Fruit fly (Drosophila melanogaster) whole organism, embryonic: ENCODE data around the gene eloF.

Experiments used
- CG12659 ChIP-seq: fragments of 200-800 bp; sonication (Bioruptor generic); optimal IDR thresholded peaks from 3 replicates; lab custom pipeline; 2017; ENCODE audit warnings: mild to moderate bottlenecking, missing biosample characterization, missing genetic modification reagents, missing genetic modification characterization
- CG14441 ChIP-seq: fragments of 200-800 bp; sonication (Bioruptor generic); IDR thresholded peaks from 2 replicates; pipeline ENCODE4 v1.3.6; 2022; ENCODE audit warnings: missing biosample characterization, missing genetic modification characterization
- CG2712 ChIP-seq: fragments of 200-800 bp; optimal IDR thresholded peaks from 3 replicates; lab custom pipeline; 2019; ENCODE audit warnings: missing biosample characterization, mild to moderate bottlenecking, missing genetic modification characterization, moderate library complexity
- CG2875 ChIP-seq: fragments of 200-800 bp; sonication (Bioruptor generic); optimal IDR thresholded peaks from 2 replicates; lab custom pipeline; 2017; ENCODE audit warnings: missing biosample characterization, mild to moderate bottlenecking, missing genetic modification characterization, missing genetic modification reagents
- CG8359 ChIP-seq: fragments of 200-800 bp; sonication (Bioruptor generic); optimal IDR thresholded peaks from 2 replicates; lab custom pipeline; 2017; ENCODE audit warnings: missing biosample characterization, mild to moderate bottlenecking, missing genetic modification characterization, borderline replicate concordance
- CTCF ChIP-seq: fragments of 200-800 bp; sonication (Bioruptor generic); optimal IDR thresholded peaks from 2 replicates; lab custom pipeline; 2017; ENCODE audit warnings: missing biosample characterization, mild to moderate bottlenecking, missing genetic modification characterization, moderate library complexity
- HHEX ChIP-seq: fragments of 200-800 bp; sonication (Bioruptor generic); optimal IDR thresholded peaks from 3 replicates; lab custom pipeline; 2017; ENCODE audit warnings: missing biosample characterization, mild to moderate bottlenecking, missing genetic modification characterization, missing genetic modification reagents
- Hmx ChIP-seq: fragments of 200-800 bp; sonication (Bioruptor generic); optimal IDR thresholded peaks from 2 replicates; lab custom pipeline; 2016; ENCODE audit warnings: missing biosample characterization, missing genetic modification characterization
- Sin3A ChIP-seq: fragments of >200 bp; optimal IDR thresholded peaks from 2 replicates; lab custom pipeline; 2018
- crp ChIP-seq, 2 experiments: fragments of 200-800 bp; sonication (Bioruptor generic); optimal IDR thresholded peaks; 2 replicates in 1 of 2; 3 replicates in 1 of 2; lab custom pipeline; 2017; ENCODE audit warnings: missing biosample characterization in 2 of 2, missing genetic modification characterization in 2 of 2, mild to moderate bottlenecking in 1 of 2, moderate library complexity in 1 of 2
- nerfin-2 ChIP-seq: fragments of 200-800 bp; sonication (Bioruptor generic); IDR thresholded peaks from 2 replicates; pipeline ENCODE4 v1.3.6; 2022; ENCODE audit warnings: missing biosample characterization, missing genetic modification characterization; ENCODE audit not compliant: partially characterized antibody
- pan ChIP-seq, 4 experiments: fragments of >200 bp in 3 of 4; fragments of 200-800 bp in 1 of 4; sonication (Bioruptor generic) in 1 of 4; optimal IDR thresholded peaks in 3 of 4; IDR thresholded peaks in 1 of 4; 2 replicates each; pipeline versions ENCODE4 v1.3.6 to Lab custom; 2017 to 2022; ENCODE audit warnings: missing biosample characterization in 2 of 4, missing genetic modification characterization in 2 of 4, mixed read lengths in 1 of 4
- prd ChIP-seq, 3 experiments: fragments of >200 bp in 2 of 3; fragments of 200-800 bp in 1 of 3; sonication (Bioruptor generic) in 1 of 3; optimal IDR thresholded peaks in 2 of 3; IDR thresholded peaks in 1 of 3; 2 replicates in 2 of 3; 3 replicates in 1 of 3; pipeline versions ENCODE4 v1.3.6 to Lab custom; 2017 to 2022; ENCODE audit warnings: missing biosample characterization in 1 of 3, missing genetic modification characterization in 1 of 3
- wor ChIP-seq: fragments of 200-800 bp; sonication (Bioruptor generic); IDR thresholded peaks from 2 replicates; pipeline ENCODE4 v1.3.6; 2022; ENCODE audit warnings: missing biosample characterization, missing genetic modification characterization

dm6 chr3R:9777941-9778360 lies 36.0 kb upstream of the eloF start, which contains the start of gene RpS29:
- peak; percentile 87 for TF ChIP-seq Sin3A (lab: Kevin White, UChicago)
- peak; percentile 73 for TF ChIP-seq CG2712 (tag; lab: Kevin White, UChicago)
- TF ChIP-seq nerfin-2 (GFP tag; lab: Robert Waterston, UW): peak; percentile 70
- TF ChIP-seq CG8359: no peak
- no peak for TF ChIP-seq Hmx (GFP tag; lab: Kevin White, UChicago)
- TF ChIP-seq prd (optimal IDR thresholded peaks at IDR 0.05; lab: Kevin White, UChicago): no peak
- TF ChIP-seq prd (GFP tag; IDR thresholded peaks at IDR 0.05; lab: Robert Waterston, UW): peak; percentile 76
- TF ChIP-seq CG12659: peak; percentile 92
- TF ChIP-seq crp (GFP tag; optimal IDR thresholded peaks at IDR 0.05; lab: Kevin White, UChicago): peak in 1 of 2 experiments; percentile 50
- no peak for TF ChIP-seq pan (optimal IDR thresholded peaks at IDR 0.05; lab: Kevin White, UChicago)
- TF ChIP-seq pan (GFP tag; optimal IDR thresholded peaks at IDR 0.05 in 1 of 2, IDR thresholded peaks at IDR 0.05 in 1 of 2): peak in 1 of 2 experiments; percentile 76
- TF ChIP-seq HHEX (GFP tag; lab: Kevin White, UChicago): peak; percentile 82
- TF ChIP-seq wor (GFP tag; lab: Robert Waterston, UW): no peak
- peak; percentile 77 for TF ChIP-seq CG14441 (GFP tag; lab: Robert Waterston, UW)
- peak; percentile 46 for TF ChIP-seq CTCF
- TF ChIP-seq CG2875: peak; percentile 43
